Worm (Caenorhabditis elegans): ENCODE measurements around the gene snt-2.

- TF ChIP-seq nfya-1 (tag; optimal IDR thresholded peaks at IDR 0.05; ENCODE audit: insufficient read depth): no peak
- no peak for TF ChIP-seq fos-1 (tag; optimal IDR thresholded peaks at IDR 0.05)
- no peak for TF ChIP-seq mdl-1 (tag; optimal IDR thresholded peaks at IDR 0.05)
- TF ChIP-seq nhr-67 (tag; optimal IDR thresholded peaks at IDR 0.05): no peak
- no peak for TF ChIP-seq aly-2 (tag; optimal IDR thresholded peaks at IDR 0.05)
- TF ChIP-seq nhr-77 (tag; optimal IDR thresholded peaks at IDR 0.05): no peak
- TF ChIP-seq ama-1 (optimal IDR thresholded peaks at IDR 0.05): no peak
These were observed 39.2 kb downstream of the snt-2 start for ce11 chrIII:754371-754770.
